Worm (Caenorhabditis elegans): Measurements from ENCODE around the gene Y11D7A.9.

ce11 chrIV:9266464-9266863 is 10.5 kb upstream of the Y11D7A.9 start, which contains the start of gene Y11D7A.19:
- no peak for TF ChIP-seq him-1 (tag; optimal IDR thresholded peaks at IDR 0.05)
- no peak for TF ChIP-seq mxl-1 (tag; optimal IDR thresholded peaks at IDR 0.05)
- TF ChIP-seq ama-1 (optimal IDR thresholded peaks at IDR 0.05) = no peak
- TF ChIP-seq ama-1 (GFP tag; optimal IDR thresholded peaks at IDR 0.05) = no peak
- no peak for TF ChIP-seq T26A5.8 (tag; optimal IDR thresholded peaks at IDR 0.05)
- TF ChIP-seq C17E4.6 (GFP tag; IDR thresholded peaks at IDR 0.05) = no peak
- no peak for TF ChIP-seq ceh-58 (GFP tag; IDR thresholded peaks at IDR 0.05)
- no peak for TF ChIP-seq F39B2.1 (GFP tag; IDR thresholded peaks at IDR 0.05)
- no peak for TF ChIP-seq xnd-1 (tag; optimal IDR thresholded peaks at IDR 0.05)
- TF ChIP-seq ztf-28 (GFP tag; IDR thresholded peaks at IDR 0.05) = no peak
- no peak for TF ChIP-seq ceh-27 (GFP tag; optimal IDR thresholded peaks at IDR 0.05)

Measured in whole organism, young adult.